Worm (Caenorhabditis elegans) whole organism, late embryonic: Measurements from ENCODE around the gene gldi-10.
A peak's percentile ranks its signal among the peaks of the same experiment; 100 is the strongest.

ENCODE experiments used
- C08G9.2 ChIP-seq: sonication (generic microtip); optimal IDR thresholded peaks from 2 replicates; lab custom pipeline; 2016; ENCODE audit warnings: mild to moderate bottlenecking, missing genetic modification characterization, moderate library complexity, missing compliant biosample characterization
- F13H6.1 ChIP-seq: sonication (generic microtip); optimal IDR thresholded peaks from 2 replicates; lab custom pipeline; 2016; ENCODE audit warnings: missing genetic modification characterization, missing compliant biosample characterization
- K09A11.1 ChIP-seq: sonication (generic microtip); optimal IDR thresholded peaks from 2 replicates; lab custom pipeline; 2017; ENCODE audit warnings: antibody characterized with exemption, mild to moderate bottlenecking, missing genetic modification characterization, missing compliant biosample characterization; ENCODE audit not compliant: insufficient read depth
- T23F11.4 ChIP-seq: fragments of 200-800 bp; sonication (Bioruptor generic); optimal IDR thresholded peaks from 2 replicates; lab custom pipeline; 2018; ENCODE audit warnings: mild to moderate bottlenecking, missing genetic modification characterization, missing compliant biosample characterization
- ceh-2 ChIP-seq: sonication (generic microtip); optimal IDR thresholded peaks from 2 replicates; lab custom pipeline; 2016; ENCODE audit warnings: missing genotype, missing genetic modification characterization, missing compliant biosample characterization
- ceh-22 ChIP-seq: sonication (generic microtip); optimal IDR thresholded peaks from 2 replicates; lab custom pipeline; 2017; ENCODE audit warnings: missing biosample characterization, missing genetic modification characterization
- ceh-24 ChIP-seq: sonication (generic microtip); optimal IDR thresholded peaks from 2 replicates; lab custom pipeline; 2016; ENCODE audit warnings: mild to moderate bottlenecking, missing genetic modification characterization, missing compliant biosample characterization
- ceh-30 ChIP-seq: fragments of 150-350 bp; optimal IDR thresholded peaks from 2 replicates; lab custom pipeline; 2014; ENCODE audit warnings: missing biosample characterization, missing genetic modification characterization
- ceh-31 ChIP-seq: sonication (generic microtip); optimal IDR thresholded peaks from 2 replicates; lab custom pipeline; 2016; ENCODE audit warnings: missing genetic modification characterization, missing compliant biosample characterization
- ceh-34 ChIP-seq: sonication (generic microtip); optimal IDR thresholded peaks from 2 replicates; lab custom pipeline; 2016; ENCODE audit warnings: mild to moderate bottlenecking, missing genetic modification characterization, missing compliant biosample characterization
- ceh-9 ChIP-seq: sonication (generic microtip); optimal IDR thresholded peaks from 2 replicates; lab custom pipeline; 2016; ENCODE audit warnings: mild to moderate bottlenecking, missing genetic modification characterization, inconsistent platforms, missing compliant biosample characterization
- che-1 ChIP-seq: sonication (generic microtip); optimal IDR thresholded peaks from 2 replicates; lab custom pipeline; 2016; ENCODE audit warnings: mild to moderate bottlenecking, missing genetic modification characterization, missing compliant biosample characterization
- dmd-4 ChIP-seq: sonication (generic microtip); optimal IDR thresholded peaks from 2 replicates; lab custom pipeline; 2016; ENCODE audit warnings: borderline replicate concordance, missing genetic modification characterization, missing compliant biosample characterization
- dve-1 ChIP-seq: sonication (generic microtip); optimal IDR thresholded peaks from 2 replicates; lab custom pipeline; 2017; ENCODE audit warnings: antibody characterized with exemption, mild to moderate bottlenecking, missing genetic modification characterization, missing compliant biosample characterization
- elt-2 ChIP-seq: sonication (generic microtip); optimal IDR thresholded peaks from 2 replicates; lab custom pipeline; 2016; ENCODE audit warnings: missing genetic modification reagents, missing genetic modification characterization, missing compliant biosample characterization
- ets-4 ChIP-seq: sonication (generic microtip); optimal IDR thresholded peaks from 2 replicates; lab custom pipeline; 2016; ENCODE audit warnings: missing genetic modification characterization, missing compliant biosample characterization
- eyg-1 ChIP-seq: sonication (generic microtip); optimal IDR thresholded peaks from 2 replicates; lab custom pipeline; 2016; ENCODE audit warnings: missing genotype, missing genetic modification characterization, missing compliant biosample characterization
- fkh-10 ChIP-seq: fragments of 150-350 bp; optimal IDR thresholded peaks from 2 replicates; lab custom pipeline; 2014; ENCODE audit warnings: missing biosample characterization, missing genetic modification reagents, missing genetic modification characterization
- fkh-6 ChIP-seq: sonication (generic microtip); optimal IDR thresholded peaks from 2 replicates; lab custom pipeline; 2016; ENCODE audit warnings: missing genetic modification characterization, missing compliant biosample characterization
- hlh-13 ChIP-seq: fragments of 200-800 bp; sonication (Bioruptor generic); optimal IDR thresholded peaks from 2 replicates; lab custom pipeline; 2018; ENCODE audit warnings: mild to moderate bottlenecking, missing genetic modification characterization, missing compliant biosample characterization
- hlh-30 ChIP-seq: sonication (generic microtip); optimal IDR thresholded peaks from 2 replicates; lab custom pipeline; 2017; ENCODE audit warnings: antibody characterized with exemption, missing genetic modification characterization, missing compliant biosample characterization; ENCODE audit not compliant: insufficient read depth
- hlh-6 ChIP-seq: sonication (generic microtip); optimal IDR thresholded peaks from 2 replicates; lab custom pipeline; 2016; ENCODE audit warnings: missing genotype, missing genetic modification characterization, missing compliant biosample characterization
- hlh-8 ChIP-seq: sonication (generic microtip); optimal IDR thresholded peaks from 2 replicates; lab custom pipeline; 2016; ENCODE audit warnings: missing genotype, missing genetic modification characterization, missing compliant biosample characterization
- lim-6 ChIP-seq: sonication (generic microtip); optimal IDR thresholded peaks from 2 replicates; lab custom pipeline; 2016; ENCODE audit warnings: missing genetic modification characterization, missing compliant biosample characterization
- lin-11 ChIP-seq: fragments of 200-800 bp; sonication (Bioruptor generic); optimal IDR thresholded peaks from 2 replicates; lab custom pipeline; 2018; ENCODE audit warnings: mild to moderate bottlenecking, missing genetic modification characterization, missing compliant biosample characterization
- nfya-1 ChIP-seq: sonication (generic microtip); optimal IDR thresholded peaks from 2 replicates; lab custom pipeline; 2017; ENCODE audit warnings: missing genetic modification characterization, mild to moderate bottlenecking, missing compliant biosample characterization, antibody characterized with exemption, moderate library complexity
- nhr-232 ChIP-seq: sonication (generic microtip); optimal IDR thresholded peaks from 2 replicates; lab custom pipeline; 2016; ENCODE audit warnings: missing genetic modification characterization, missing compliant biosample characterization
- npax-4 ChIP-seq: sonication (generic microtip); optimal IDR thresholded peaks from 2 replicates; lab custom pipeline; 2016; ENCODE audit warnings: missing genetic modification characterization, missing compliant biosample characterization
- odd-2 ChIP-seq: sonication (generic microtip); optimal IDR thresholded peaks from 2 replicates; lab custom pipeline; 2017; ENCODE audit warnings: antibody characterized with exemption, mild to moderate bottlenecking, missing genetic modification characterization, missing compliant biosample characterization
- pag-3 ChIP-seq: sonication (generic microtip); optimal IDR thresholded peaks from 2 replicates; lab custom pipeline; 2016; ENCODE audit warnings: missing compliant biosample characterization, missing genetic modification characterization, borderline replicate concordance
- pax-1 ChIP-seq: fragments of 150-350 bp; optimal IDR thresholded peaks from 2 replicates; lab custom pipeline; 2014; ENCODE audit warnings: missing biosample characterization, missing genetic modification characterization
- pha-4 ChIP-seq: fragments of 150-350 bp; optimal IDR thresholded peaks from 2 replicates; lab custom pipeline; 2018; ENCODE audit warnings: missing biosample characterization, missing genetic modification reagents, missing genetic modification characterization
- pqm-1 ChIP-seq: sonication (generic microtip); optimal IDR thresholded peaks from 2 replicates; lab custom pipeline; 2016; ENCODE audit warnings: missing genetic modification characterization, missing compliant biosample characterization
- pros-1 ChIP-seq: fragments of 150-350 bp; optimal IDR thresholded peaks from 2 replicates; lab custom pipeline; 2014; ENCODE audit warnings: missing biosample characterization, missing genetic modification reagents, missing genetic modification characterization
- sdc-2 ChIP-seq: sonication (generic microtip); optimal IDR thresholded peaks from 2 replicates; lab custom pipeline; 2016; ENCODE audit warnings: missing genotype, missing genetic modification characterization, missing compliant biosample characterization
- sox-2 ChIP-seq: fragments of 200-800 bp; sonication (Bioruptor generic); IDR thresholded peaks from 2 replicates; pipeline ENCODE4 v1.3.6; 2022; ENCODE audit warnings: missing genetic modification reagents, missing genetic modification characterization, missing compliant biosample characterization
- sox-4 ChIP-seq: sonication (generic microtip); optimal IDR thresholded peaks from 2 replicates; lab custom pipeline; 2017; ENCODE audit warnings: mild to moderate bottlenecking, missing genetic modification characterization, inconsistent platforms, missing compliant biosample characterization
- syd-9 ChIP-seq: sonication (generic microtip); optimal IDR thresholded peaks from 2 replicates; lab custom pipeline; 2016; ENCODE audit warnings: mild to moderate bottlenecking, missing genetic modification characterization, moderate library complexity, missing compliant biosample characterization
- tbx-2 ChIP-seq: sonication (generic microtip); optimal IDR thresholded peaks from 2 replicates; lab custom pipeline; 2016; ENCODE audit warnings: missing genetic modification characterization, missing compliant biosample characterization
- tbx-7 ChIP-seq: sonication (generic microtip); optimal IDR thresholded peaks from 2 replicates; lab custom pipeline; 2016; ENCODE audit warnings: missing genotype, missing genetic modification characterization, missing compliant biosample characterization
- ttx-3 ChIP-seq: sonication (generic microtip); optimal IDR thresholded peaks from 2 replicates; lab custom pipeline; 2016; ENCODE audit warnings: missing genetic modification reagents, missing genetic modification characterization, missing compliant biosample characterization
- unc-3 ChIP-seq, 2 experiments: fragments of 200-800 bp in 1 of 2; sonication (Bioruptor generic) in 1 of 2; sonication (generic microtip) in 1 of 2; conservative IDR thresholded peaks in 1 of 2; optimal IDR thresholded peaks in 1 of 2; 2 replicates each; pipeline versions ENCODE4 v1.3.6 to Lab custom; 2016 to 2022; ENCODE audit warnings: missing compliant biosample characterization in 2 of 2, missing genetic modification characterization in 2 of 2, missing genetic modification reagents in 1 of 2
- unc-42 ChIP-seq: sonication (generic microtip); optimal IDR thresholded peaks from 2 replicates; lab custom pipeline; 2016; ENCODE audit warnings: missing genotype, missing genetic modification characterization, missing compliant biosample characterization
- unc-55 ChIP-seq: sonication (generic microtip); optimal IDR thresholded peaks from 2 replicates; lab custom pipeline; 2017; ENCODE audit warnings: missing biosample characterization, missing genetic modification reagents, missing genetic modification characterization

gldi-10 gene

DNA sequence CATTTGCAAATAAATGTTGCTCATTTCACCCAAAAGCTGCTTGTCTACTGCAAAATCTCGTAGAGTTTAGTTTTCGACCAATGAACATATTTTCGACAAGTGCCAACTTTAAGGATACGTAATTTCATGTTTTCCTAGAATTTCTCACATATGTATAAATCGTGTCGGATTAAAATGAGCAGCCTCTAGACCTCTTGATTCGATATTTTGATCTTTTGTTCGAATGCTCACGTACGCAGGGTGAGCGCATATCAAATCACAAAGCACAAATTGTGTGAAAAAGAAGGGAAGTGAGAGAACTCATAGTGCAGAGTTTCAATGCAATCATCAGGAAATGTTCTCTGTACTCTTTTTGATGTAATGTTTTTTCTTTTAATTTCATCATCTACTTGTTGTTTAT is 35.5 kb upstream of the gldi-10 start:
- TF ChIP-seq npax-4 (tag; lab: Kevin White, UChicago) (no peak), sox-4 (tag; lab: Kevin White, UChicago) (no peak)

DNA sequence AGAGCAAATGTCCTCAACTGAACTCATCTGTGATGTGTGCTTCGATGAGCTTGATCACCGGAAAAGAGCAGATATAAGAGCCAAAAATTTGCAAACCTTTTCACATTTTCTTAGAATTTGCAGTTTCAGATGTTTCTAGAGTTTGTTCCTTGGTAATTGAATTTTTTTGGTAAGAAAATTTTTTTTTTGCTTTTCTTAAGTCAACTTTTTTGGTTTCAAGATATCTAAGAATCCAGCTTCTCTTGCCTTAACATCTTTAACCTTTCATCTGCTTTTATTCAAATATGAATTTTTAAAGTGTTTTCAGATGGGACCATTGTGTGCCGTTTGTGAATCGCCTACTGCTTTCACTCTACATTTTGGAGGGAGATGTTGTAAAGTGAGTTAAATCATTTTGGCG is 29.3 kb upstream of the gldi-10 start, which contains the start of gene nhr-11:
Gene nhr-11 (plus strand): TSS at position 301 of the 400 bp plus-strand sequence.
- TF ChIP-seq K09A11.1, result no peak
- no peak for TF ChIP-seq pros-1
- TF ChIP-seq lin-11 (tag; lab: Kevin White, UChicago), result no peak
- TF ChIP-seq syd-9, result no peak
- TF ChIP-seq che-1 (tag; lab: Kevin White, UChicago), result no peak
- no peak for TF ChIP-seq pha-4 (tag; lab: Kevin White, UChicago)
- no peak for TF ChIP-seq ceh-30 (tag; lab: Kevin White, UChicago)
- no peak for TF ChIP-seq ets-4
- TF ChIP-seq tbx-7 (tag; lab: Kevin White, UChicago), result no peak
- no peak for TF ChIP-seq pax-1 (tag; lab: Kevin White, UChicago)
- TF ChIP-seq fkh-10 (GFP tag; lab: Kevin White, UChicago), result no peak
- no peak for TF ChIP-seq ceh-31 (tag; lab: Kevin White, UChicago)
- TF ChIP-seq unc-55, result no peak
- no peak for TF ChIP-seq ceh-9 (tag; lab: Kevin White, UChicago)
- TF ChIP-seq C08G9.2 (tag; lab: Kevin White, UChicago), result no peak
- no peak for TF ChIP-seq nfya-1 (tag; lab: Kevin White, UChicago)

DNA sequence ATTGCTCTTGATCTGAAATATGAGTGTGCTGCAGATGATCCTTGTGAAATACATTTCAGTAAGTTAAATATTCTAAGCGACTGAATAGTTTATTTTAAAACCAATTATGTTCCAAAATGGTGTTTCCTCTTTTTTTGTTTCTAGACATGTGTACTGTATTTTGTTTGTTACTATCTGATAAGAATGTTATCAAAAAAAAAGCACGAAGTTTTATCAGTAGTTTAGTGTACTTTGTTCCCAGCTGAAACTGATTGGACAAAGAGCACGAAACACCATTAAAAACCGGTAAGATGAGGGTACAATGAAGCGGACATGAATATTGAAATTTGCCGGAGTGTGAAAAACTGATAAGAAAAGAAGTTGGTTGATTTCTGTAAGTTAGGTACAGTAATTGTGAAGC is 28.9 kb upstream of the gldi-10 start:
- TF ChIP-seq elt-2 (tag; lab: Kevin White, UChicago) (peak; percentile 73), ceh-2 (tag; lab: Kevin White, UChicago) (no peak), unc-3 (GFP tag; conservative IDR thresholded peaks at IDR 0.05; lab: Robert Waterston, UW) (no peak), unc-3 (tag; optimal IDR thresholded peaks at IDR 0.05; lab: Kevin White, UChicago) (no peak), syd-9 (no peak)

DNA sequence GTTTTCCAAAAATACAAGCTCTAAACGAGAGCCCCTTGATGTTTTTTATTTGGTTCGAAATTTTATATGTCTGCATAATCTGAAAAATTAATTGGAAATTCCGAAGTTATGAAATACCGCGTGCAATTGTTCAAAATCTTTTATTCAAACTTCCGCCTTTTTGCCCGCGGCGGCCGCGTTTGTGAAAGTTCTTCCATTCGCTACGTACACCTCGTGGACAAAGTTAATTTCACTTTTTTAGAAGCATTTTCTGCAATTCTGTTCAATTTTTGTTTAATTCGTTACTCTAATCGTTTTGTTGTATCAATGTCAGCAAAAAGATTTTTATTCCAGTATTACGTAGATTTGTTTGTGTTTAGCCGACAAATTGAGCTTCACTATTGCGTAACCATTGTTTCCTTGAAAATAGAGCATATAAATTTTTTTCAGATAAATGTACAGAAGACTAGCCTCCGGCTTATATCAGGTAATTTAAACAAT is 24.8 kb upstream of the gldi-10 start, which contains the start of gene mppb-1:
Gene mppb-1 (plus strand): TSS at position 430 of the 480 bp plus-strand sequence.
- TF ChIP-seq ceh-9 (tag; lab: Kevin White, UChicago) (no peak), pag-3 (no peak), dmd-4 (tag; lab: Kevin White, UChicago) (no peak), elt-2 (tag; lab: Kevin White, UChicago) (peak; percentile 49), ceh-22 (tag; lab: Kevin White, UChicago) (no peak), lin-11 (tag; lab: Kevin White, UChicago) (no peak), ets-4 (peak; percentile 83), hlh-6 (tag; lab: Kevin White, UChicago) (no peak), sox-2 (no peak), ttx-3 (peak; percentile 23), unc-42 (tag; lab: Kevin White, UChicago) (peak; percentile 63), unc-3 (GFP tag; conservative IDR thresholded peaks at IDR 0.05; lab: Robert Waterston, UW) (0 out of 2 replicates have a peak, but pooled peaks have one; percentile 8), unc-3 (tag; optimal IDR thresholded peaks at IDR 0.05; lab: Kevin White, UChicago) (no peak), sdc-2 (tag; lab: Kevin White, UChicago) (no peak), pqm-1 (tag; lab: Kevin White, UChicago) (peak; percentile 6), eyg-1 (tag; lab: Kevin White, UChicago) (no peak), lim-6 (tag; lab: Kevin White, UChicago) (peak; percentile 81), F13H6.1 (tag; lab: Kevin White, UChicago) (peak; percentile 37), odd-2 (tag; lab: Kevin White, UChicago) (no peak), ceh-34 (tag; lab: Kevin White, UChicago) (peak; percentile 47), ceh-24 (tag; lab: Kevin White, UChicago) (no peak), T23F11.4 (GFP tag; lab: Kevin White, UChicago) (no peak), tbx-2 (tag; lab: Kevin White, UChicago) (peak; percentile 90), nhr-232 (tag; lab: Kevin White, UChicago) (no peak), ceh-2 (tag; lab: Kevin White, UChicago) (peak; percentile 84), hlh-13 (GFP tag; lab: Kevin White, UChicago) (peak; percentile 56), nfya-1 (tag; lab: Kevin White, UChicago) (no peak), hlh-30 (tag; lab: Kevin White, UChicago) (no peak), ceh-30 (tag; lab: Kevin White, UChicago) (no peak), fkh-6 (tag; lab: Kevin White, UChicago) (peak; percentile 45), hlh-8 (tag; lab: Kevin White, UChicago) (peak; percentile 85), fkh-10 (GFP tag; lab: Kevin White, UChicago) (no peak), dve-1 (tag; lab: Kevin White, UChicago) (no peak), syd-9 (no peak)
